Worm (Caenorhabditis elegans): ENCODE results near the gene clec-161.

DNA sequence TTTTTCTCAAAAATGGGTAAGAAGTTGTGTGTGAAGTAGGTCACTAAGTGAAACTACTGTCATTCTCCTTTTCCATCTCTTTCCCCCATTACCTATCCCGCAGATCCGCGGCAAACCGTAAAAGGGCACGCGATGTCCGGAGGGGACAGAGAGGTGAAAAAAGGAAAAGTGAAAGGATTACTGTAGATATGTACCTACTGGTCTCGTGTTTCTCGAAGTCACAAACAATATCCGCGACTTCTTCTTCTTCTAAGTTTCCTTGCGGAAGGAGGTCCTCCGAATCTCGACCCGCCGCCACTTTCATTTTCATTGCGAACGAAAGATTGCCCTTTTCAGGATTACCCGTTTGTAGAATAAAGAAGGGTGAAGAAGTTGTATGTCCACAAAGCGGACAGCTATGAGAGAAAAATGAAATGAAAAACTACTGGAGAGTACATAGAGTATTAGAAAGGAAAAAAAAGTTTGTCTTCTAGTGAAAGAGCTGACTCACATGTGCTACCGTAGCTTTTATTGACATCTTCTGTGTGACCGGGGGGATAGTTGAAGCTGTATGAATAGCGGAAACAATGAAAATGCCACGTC lies 38.0 kb upstream of the clec-161 start:
- no peak for TF ChIP-seq cog-1 (tag; optimal IDR thresholded peaks at IDR 0.05)
- TF ChIP-seq ztf-23 (GFP tag; IDR thresholded peaks at IDR 0.05): no peak
- no peak for TF ChIP-seq ref-1 (GFP tag; conservative IDR thresholded peaks at IDR 0.05)
- TF ChIP-seq flt-1 (GFP tag; IDR thresholded peaks at IDR 0.05): no peak
- no peak for TF ChIP-seq T22C8.4 (GFP tag; IDR thresholded peaks at IDR 0.05)
- TF ChIP-seq ztf-29 (GFP tag; IDR thresholded peaks at IDR 0.05): no peak
- no peak for TF ChIP-seq tab-1 (GFP tag; IDR thresholded peaks at IDR 0.05)
- TF ChIP-seq klf-2 (GFP tag; conservative IDR thresholded peaks at IDR 0.05): no peak
